Fruit fly (Drosophila melanogaster) whole organism, embryonic: ENCODE measurements around the gene 14-3-3epsilon.
A peak's percentile ranks its signal among the peaks of the same experiment; 100 is the strongest.

Source experiments
- Asciz ChIP-seq: fragments of 200-800 bp; sonication (Bioruptor generic); optimal IDR thresholded peaks from 2 replicates; lab custom pipeline; 2017; ENCODE audit warnings: missing biosample characterization, mild to moderate bottlenecking, missing genetic modification characterization, missing genetic modification reagents
- Awh ChIP-seq: fragments of 200-800 bp; sonication (Bioruptor generic); IDR thresholded peaks from 2 replicates; pipeline ENCODE4, ENCODE4 v1.3.6; 2022; ENCODE audit warnings: missing biosample characterization, missing genetic modification characterization
- CG12219 ChIP-seq: fragments of 200-800 bp; sonication (Bioruptor generic); optimal IDR thresholded peaks from 3 replicates; lab custom pipeline; 2018; ENCODE audit warnings: missing biosample characterization, mild to moderate bottlenecking, missing genetic modification characterization
- CG12236 ChIP-seq: fragments of 200-800 bp; sonication (Bioruptor generic); optimal IDR thresholded peaks from 2 replicates; lab custom pipeline; 2016; ENCODE audit warnings: missing biosample characterization, missing genetic modification characterization
- CG14667 ChIP-seq: fragments of 200-800 bp; sonication (Bioruptor generic); IDR thresholded peaks from 2 replicates; pipeline ENCODE4 v1.3.6; 2022; ENCODE audit warnings: missing biosample characterization, missing genetic modification characterization
- CG1647 ChIP-seq: fragments of 200-800 bp; sonication (Bioruptor generic); optimal IDR thresholded peaks from 3 replicates; lab custom pipeline; 2016; ENCODE audit warnings: missing biosample characterization, missing genetic modification characterization
- CG16813 ChIP-seq: fragments of 200-800 bp; sonication (Bioruptor generic); IDR thresholded peaks from 3 replicates; pipeline ENCODE4 v1.3.6; 2022; ENCODE audit warnings: missing biosample characterization, missing genetic modification characterization; ENCODE audit not compliant: partially characterized antibody
- CG17385 ChIP-seq: fragments of 200-800 bp; sonication (Bioruptor generic); optimal IDR thresholded peaks from 3 replicates; lab custom pipeline; 2018; ENCODE audit warnings: missing biosample characterization, mild to moderate bottlenecking, missing genetic modification characterization
- CG17568 ChIP-seq: fragments of 200-800 bp; sonication (Bioruptor generic); optimal IDR thresholded peaks from 2 replicates; lab custom pipeline; 2018; ENCODE audit warnings: missing biosample characterization, mild to moderate bottlenecking, missing genetic modification characterization, moderate library complexity
- CG2875 ChIP-seq: fragments of 200-800 bp; sonication (Bioruptor generic); optimal IDR thresholded peaks from 2 replicates; lab custom pipeline; 2017; ENCODE audit warnings: missing biosample characterization, mild to moderate bottlenecking, missing genetic modification characterization, missing genetic modification reagents
- CG30403 ChIP-seq: fragments of 200-800 bp; sonication (Bioruptor generic); optimal IDR thresholded peaks from 3 replicates; lab custom pipeline; 2016; ENCODE audit warnings: missing biosample characterization, missing genetic modification characterization
- CG4707 ChIP-seq: fragments of 200-800 bp; sonication (Bioruptor generic); optimal IDR thresholded peaks from 2 replicates; lab custom pipeline; 2018; ENCODE audit warnings: missing biosample characterization, mild to moderate bottlenecking, missing genetic modification characterization, moderate library complexity
- CG6791 ChIP-seq: fragments of 200-800 bp; sonication (Bioruptor generic); IDR thresholded peaks from 3 replicates; pipeline ENCODE4 v1.3.6; 2022; ENCODE audit warnings: missing biosample characterization, missing genetic modification characterization; ENCODE audit not compliant: partially characterized antibody
- CG7839 ChIP-seq: fragments of 200-800 bp; sonication (Bioruptor generic); optimal IDR thresholded peaks from 3 replicates; lab custom pipeline; 2018; ENCODE audit warnings: missing biosample characterization, mild to moderate bottlenecking, missing genetic modification characterization, moderate library complexity
- CG9215 ChIP-seq: fragments of 200-800 bp; sonication (Bioruptor generic); IDR thresholded peaks from 2 replicates; pipeline ENCODE4 v1.3.6; 2022; ENCODE audit warnings: missing biosample characterization, missing genetic modification characterization
- CG9932 ChIP-seq: fragments of 200-800 bp; sonication (Bioruptor generic); IDR thresholded peaks from 2 replicates; pipeline ENCODE4 v1.3.6; 2022; ENCODE audit warnings: missing biosample characterization, missing genetic modification characterization
- CkIIα-i1 ChIP-seq: fragments of 200-800 bp; sonication (Bioruptor generic); IDR thresholded peaks from 2 replicates; pipeline ENCODE4 v1.3.6; 2022; ENCODE audit warnings: missing biosample characterization, missing genetic modification characterization
- CoRest ChIP-seq: fragments of 200-800 bp; sonication (Bioruptor generic); optimal IDR thresholded peaks from 3 replicates; lab custom pipeline; 2018; ENCODE audit warnings: missing biosample characterization, mild to moderate bottlenecking, missing genetic modification characterization, moderate library complexity
- Doc2 ChIP-seq: fragments of 200-800 bp; sonication (Bioruptor generic); IDR thresholded peaks from 2 replicates; pipeline ENCODE4 v1.3.6; 2022; ENCODE audit warnings: missing biosample characterization, missing genetic modification characterization
- Drgx ChIP-seq: fragments of 200-800 bp; sonication (Bioruptor generic); IDR thresholded peaks from 2 replicates; pipeline ENCODE4 v1.3.6; 2022; ENCODE audit warnings: missing biosample characterization, missing genetic modification characterization
- Hr51 ChIP-seq, 2 experiments: fragments of 200-800 bp; sonication (Bioruptor generic); optimal IDR thresholded peaks; 2 replicates in 1 of 2; 3 replicates in 1 of 2; lab custom pipeline; 2016 to 2018; ENCODE audit warnings: missing biosample characterization in 2 of 2, missing genetic modification characterization in 2 of 2, mild to moderate bottlenecking in 1 of 2, moderate library complexity in 1 of 2
- Hsf ChIP-seq: fragments of 200-800 bp; sonication (Bioruptor generic); optimal IDR thresholded peaks from 3 replicates; lab custom pipeline; 2016; ENCODE audit warnings: missing biosample characterization, missing genetic modification characterization
- Med ChIP-seq: fragments of 200-800 bp; sonication (Bioruptor generic); peaks from one replicate; lab custom pipeline; 2016; ENCODE audit warnings: missing biosample characterization, missing genetic modification characterization, mild to moderate bottlenecking, inconsistent platforms, moderate library complexity
- Neu2 ChIP-seq: fragments of 200-800 bp; sonication (Bioruptor generic); optimal IDR thresholded peaks from 3 replicates; lab custom pipeline; 2016; ENCODE audit warnings: missing biosample characterization, missing genetic modification characterization, borderline replicate concordance
- PHDP ChIP-seq: fragments of 200-800 bp; sonication (Bioruptor generic); optimal IDR thresholded peaks from 3 replicates; lab custom pipeline; 2018; ENCODE audit warnings: missing biosample characterization, mild to moderate bottlenecking, missing genetic modification characterization, moderate library complexity
- Sox102F ChIP-seq: fragments of 200-800 bp; sonication (Bioruptor generic); optimal IDR thresholded peaks from 2 replicates; lab custom pipeline; 2018; ENCODE audit warnings: missing biosample characterization, mild to moderate bottlenecking, missing genetic modification characterization, moderate library complexity
- Spps ChIP-seq: fragments of 200-800 bp; sonication (Bioruptor generic); optimal IDR thresholded peaks from 2 replicates; lab custom pipeline; 2018; ENCODE audit warnings: missing biosample characterization, mild to moderate bottlenecking, missing genetic modification characterization
- br ChIP-seq: fragments of >200 bp; optimal IDR thresholded peaks from 2 replicates; lab custom pipeline; 2017
- bsh ChIP-seq, 2 experiments: fragments of 200-800 bp; sonication (Bioruptor generic); optimal IDR thresholded peaks; 2 replicates each; lab custom pipeline; 2017 to 2018; ENCODE audit warnings: mild to moderate bottlenecking in 2 of 2, missing biosample characterization in 2 of 2, missing genetic modification characterization in 2 of 2, moderate library complexity in 1 of 2
- caup ChIP-seq: fragments of 200-800 bp; sonication (Bioruptor generic); optimal IDR thresholded peaks from 3 replicates; lab custom pipeline; 2017; ENCODE audit warnings: missing biosample characterization, mild to moderate bottlenecking, missing genetic modification characterization, moderate library complexity; ENCODE audit not compliant: severe bottlenecking
- crc ChIP-seq: fragments of 200-800 bp; sonication (Bioruptor generic); optimal IDR thresholded peaks from 2 replicates; lab custom pipeline; 2016; ENCODE audit warnings: missing biosample characterization, missing genetic modification characterization
- da ChIP-seq: fragments of 200-800 bp; sonication (Bioruptor generic); optimal IDR thresholded peaks from 2 replicates; lab custom pipeline; 2016; ENCODE audit warnings: missing biosample characterization, missing genetic modification characterization
- danr ChIP-seq: fragments of 200-800 bp; sonication (Bioruptor generic); IDR thresholded peaks from 2 replicates; pipeline ENCODE4 v1.3.6; 2022; ENCODE audit warnings: missing biosample characterization, missing genetic modification characterization
- dmrt11E ChIP-seq: fragments of 200-800 bp; sonication (Bioruptor generic); optimal IDR thresholded peaks from 3 replicates; lab custom pipeline; 2018; ENCODE audit warnings: missing biosample characterization, mild to moderate bottlenecking, missing genetic modification characterization, moderate library complexity
- dmrt99B ChIP-seq: fragments of 200-800 bp; sonication (Bioruptor generic); optimal IDR thresholded peaks from 2 replicates; lab custom pipeline; 2018; ENCODE audit warnings: missing biosample characterization, mild to moderate bottlenecking, missing genetic modification characterization, moderate library complexity
- ewg ChIP-seq: fragments of 200-800 bp; sonication (Bioruptor generic); optimal IDR thresholded peaks from 3 replicates; lab custom pipeline; 2017; ENCODE audit warnings: mild to moderate bottlenecking, missing biosample characterization, missing genetic modification reagents, missing genetic modification characterization
- gro ChIP-seq: fragments of 200-800 bp; sonication (Bioruptor generic); optimal IDR thresholded peaks from 2 replicates; lab custom pipeline; 2016; ENCODE audit warnings: missing biosample characterization, missing genetic modification characterization
- jumu ChIP-seq: fragments of 200-800 bp; sonication (Bioruptor generic); optimal IDR thresholded peaks from 3 replicates; lab custom pipeline; 2016; ENCODE audit warnings: missing biosample characterization, missing genetic modification characterization
- kay ChIP-seq: fragments of 200-800 bp; sonication (Bioruptor generic); optimal IDR thresholded peaks from 2 replicates; lab custom pipeline; 2016; ENCODE audit warnings: missing biosample characterization, missing genetic modification characterization
- lov ChIP-seq, 2 experiments: fragments of 200-800 bp in 1 of 2; fragments of >200 bp in 1 of 2; sonication (Bioruptor generic) in 1 of 2; IDR thresholded peaks in 1 of 2; optimal IDR thresholded peaks in 1 of 2; 2 replicates in 1 of 2; 3 replicates in 1 of 2; pipeline versions ENCODE4 v1.3.6 to Lab custom; 2017 to 2022; ENCODE audit warnings: missing biosample characterization in 1 of 2, missing genetic modification characterization in 1 of 2
- mld ChIP-seq: fragments of 200-800 bp; sonication (Bioruptor generic); IDR thresholded peaks from 3 replicates; pipeline ENCODE4 v1.3.6; 2022; ENCODE audit warnings: missing biosample characterization, missing genetic modification characterization; ENCODE audit not compliant: partially characterized antibody
- nerfin-2 ChIP-seq: fragments of 200-800 bp; sonication (Bioruptor generic); IDR thresholded peaks from 2 replicates; pipeline ENCODE4 v1.3.6; 2022; ENCODE audit warnings: missing biosample characterization, missing genetic modification characterization; ENCODE audit not compliant: partially characterized antibody
- org-1 ChIP-seq: fragments of 200-800 bp; sonication (Bioruptor generic); optimal IDR thresholded peaks from 2 replicates; lab custom pipeline; 2017; ENCODE audit warnings: missing biosample characterization, missing genetic modification characterization
- peb ChIP-seq: fragments of 200-800 bp; sonication (Bioruptor generic); IDR thresholded peaks from 2 replicates; pipeline ENCODE4 v1.3.6; 2022; ENCODE audit warnings: missing biosample characterization, missing genetic modification characterization
- schlank ChIP-seq: fragments of 200-800 bp; sonication (Bioruptor generic); optimal IDR thresholded peaks from 2 replicates; lab custom pipeline; 2018; ENCODE audit warnings: missing biosample characterization, mild to moderate bottlenecking, missing genetic modification characterization
- sqz ChIP-seq: fragments of 200-800 bp; sonication (Bioruptor generic); optimal IDR thresholded peaks from 3 replicates; lab custom pipeline; 2018; ENCODE audit warnings: missing biosample characterization, mild to moderate bottlenecking, missing genetic modification characterization
- trem ChIP-seq: fragments of 200-800 bp; optimal IDR thresholded peaks from 3 replicates; lab custom pipeline; 2019; ENCODE audit warnings: missing biosample characterization, mild to moderate bottlenecking, missing genetic modification characterization, moderate library complexity
- zfh1 ChIP-seq: fragments of 200-800 bp; sonication (Bioruptor generic); IDR thresholded peaks from 3 replicates; pipeline ENCODE4 v1.3.6; 2022; ENCODE audit warnings: missing biosample characterization, missing genetic modification characterization

Gene 14-3-3epsilon

DNA sequence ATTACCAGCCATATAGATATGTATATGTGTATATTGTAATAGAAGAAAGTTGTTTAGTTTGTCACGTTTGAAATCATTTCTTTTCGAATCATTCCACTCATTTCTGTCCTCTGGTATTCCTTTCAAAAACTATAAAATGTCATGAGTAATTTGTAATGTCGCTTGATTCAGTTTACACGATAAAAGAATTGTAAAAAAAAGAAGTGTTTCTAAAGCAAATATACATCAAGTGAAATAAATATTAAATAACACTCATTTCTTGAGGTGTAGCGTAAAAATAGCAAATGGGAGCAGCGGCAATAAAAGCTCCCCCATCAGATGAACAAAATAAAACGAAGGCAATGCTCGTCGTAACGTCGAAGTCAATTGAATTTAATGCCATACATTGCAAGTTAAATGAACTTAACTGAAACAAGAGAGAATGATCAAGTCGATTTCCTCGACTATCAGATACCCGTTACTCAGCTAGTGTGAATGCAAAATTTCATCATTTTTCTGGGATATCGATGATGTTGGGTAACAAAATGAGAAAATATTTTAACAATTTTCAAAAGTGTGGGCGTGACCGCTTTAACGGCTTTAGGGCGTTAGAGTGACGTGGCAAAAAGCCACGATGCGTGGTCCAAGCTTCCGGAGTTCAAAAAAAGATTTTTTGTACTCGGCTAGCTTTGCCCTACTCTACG is 53.1 kb downstream of the 14-3-3epsilon start (continued):
- TF ChIP-seq CG6791 (peak; percentile 59; the same call in 2 of the 3 replicates), Drgx (GFP tag; lab: Robert Waterston, UW) (0 out of 2 replicates have a peak, but pooled peaks have one; percentile 20), org-1 (no peak), CG9932 (GFP tag; lab: Robert Waterston, UW) (no peak), Spps (tag; lab: Kevin White, UChicago) (no peak), kay (GFP tag; lab: Kevin White, UChicago) (no peak), CG9215 (no peak), peb (GFP tag; lab: Robert Waterston, UW) (no peak), CG12236 (GFP tag; lab: Kevin White, UChicago) (no peak), mld (GFP tag; lab: Robert Waterston, UW) (0 out of 3 replicates have a peak, but pooled peaks have one; percentile 53), CkIIα-i1 (GFP tag; lab: Robert Waterston, UW) (no peak), ewg (GFP tag; lab: Kevin White, UChicago) (no peak), Neu2 (no peak), dmrt99B (tag; lab: Kevin White, UChicago) (peak; percentile 28), CG7839 (peak; percentile 24), danr (GFP tag; lab: Robert Waterston, UW) (no peak), Med (no peak), CG16813 (GFP tag; lab: Robert Waterston, UW) (peak; percentile 50; the same call in 2 of the 3 replicates), dmrt11E (tag; lab: Kevin White, UChicago) (no peak), Sox102F (GFP tag; lab: Kevin White, UChicago) (peak; percentile 61), Hr51 (GFP tag; optimal IDR thresholded peaks at IDR 0.05; lab: Kevin White, UChicago) (peak in 1 of 2 experiments; percentile 63), CoRest (peak; percentile 46), jumu (GFP tag; lab: Kevin White, UChicago) (no peak), Doc2 (GFP tag; lab: Robert Waterston, UW) (no peak), br (lab: Kevin White, UChicago) (no peak), Awh (GFP tag; lab: Robert Waterston, UW) (no peak), CG2875 (no peak), zfh1 (GFP tag; lab: Robert Waterston, UW) (no peak), CG12219 (GFP tag; lab: Kevin White, UChicago) (peak; percentile 16), sqz (GFP tag; lab: Kevin White, UChicago) (no peak), CG14667 (GFP tag; lab: Robert Waterston, UW) (no peak), trem (no peak), nerfin-2 (GFP tag; lab: Robert Waterston, UW) (peak; percentile 67), Asciz (GFP tag; lab: Kevin White, UChicago) (no peak), CG4707 (GFP tag; lab: Kevin White, UChicago) (no peak), gro (GFP tag; lab: Kevin White, UChicago) (no peak), schlank (no peak), CG30403 (peak; percentile 22), caup (GFP tag; lab: Kevin White, UChicago) (no peak), CG17385 (GFP tag; lab: Kevin White, UChicago) (peak; percentile 26), CG17568 (no peak), da (no peak), crc (GFP tag; lab: Kevin White, UChicago) (no peak), Hsf (peak; percentile 5), bsh (GFP tag; optimal IDR thresholded peaks at IDR 0.05; lab: Kevin White, UChicago) (peak in 1 of 2 experiments; percentile 18), PHDP (tag; lab: Kevin White, UChicago) (peak; percentile 5), lov (optimal IDR thresholded peaks at IDR 0.05; lab: Kevin White, UChicago) (no peak), lov (GFP tag; IDR thresholded peaks at IDR 0.05; lab: Robert Waterston, UW) (no peak), CG1647 (GFP tag; lab: Kevin White, UChicago) (no peak)
